Fruit fly (Drosophila melanogaster) whole organism, embryonic: ENCODE measurements around the gene Snx1.

ENCODE experiments used
- CG11504 ChIP-seq: fragments of 200-800 bp; sonication (Bioruptor generic); optimal IDR thresholded peaks from 3 replicates; lab custom pipeline; 2019; ENCODE audit warnings: missing biosample characterization, mild to moderate bottlenecking, missing genetic modification characterization, moderate library complexity
- CG1233 ChIP-seq: fragments of 200-800 bp; sonication (Bioruptor generic); optimal IDR thresholded peaks from 4 replicates; lab custom pipeline; 2018; ENCODE audit warnings: missing biosample characterization, mild to moderate bottlenecking, missing genetic modification characterization
- CG8478 ChIP-seq: fragments of >200 bp; optimal IDR thresholded peaks from 2 replicates; lab custom pipeline; 2018
- Hmr ChIP-seq: fragments of 200-800 bp; sonication (Bioruptor generic); optimal IDR thresholded peaks from 3 replicates; lab custom pipeline; 2017; ENCODE audit warnings: mild to moderate bottlenecking, missing biosample characterization, missing genetic modification reagents, missing genetic modification characterization
- pb ChIP-seq: fragments of 200-800 bp; sonication (Bioruptor generic); optimal IDR thresholded peaks from 3 replicates; lab custom pipeline; 2016; ENCODE audit warnings: missing biosample characterization, missing genetic modification characterization
- schlank ChIP-seq: fragments of 200-800 bp; sonication (Bioruptor generic); optimal IDR thresholded peaks from 2 replicates; lab custom pipeline; 2018; ENCODE audit warnings: missing biosample characterization, mild to moderate bottlenecking, missing genetic modification characterization

DNA sequence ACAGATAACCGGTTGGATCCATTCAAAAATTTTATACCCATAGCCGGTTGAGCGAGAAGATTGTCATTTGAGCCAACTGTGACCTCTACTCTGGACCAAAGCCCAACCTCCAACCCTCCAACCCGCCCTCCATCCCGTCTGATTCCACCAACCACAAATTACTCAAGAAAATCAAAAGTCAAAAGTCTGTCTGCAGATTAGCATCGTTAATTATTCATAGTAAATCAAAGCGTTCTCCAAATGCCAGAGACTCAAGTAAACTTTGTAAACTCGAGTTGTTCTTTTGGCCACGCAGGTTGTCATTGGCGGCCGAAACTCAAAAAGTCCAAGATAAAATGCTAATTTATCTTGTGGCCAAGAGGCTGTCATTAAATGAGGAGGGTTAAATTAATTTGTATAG, 31.9 kb upstream of the Snx1 start:
- TF ChIP-seq schlank (tag; lab: Kevin White, UChicago) (no peak), CG8478 (no peak), pb (GFP tag; lab: Kevin White, UChicago) (no peak), Hmr (GFP tag; lab: Kevin White, UChicago) (no peak), CG11504 (tag; lab: Kevin White, UChicago) (no peak), CG1233 (no peak)
